Worm (Caenorhabditis elegans) whole organism, young adult: Measurements from ENCODE around the gene rps-2.

Experiments used
- B0261.1 ChIP-seq: sonication (generic microtip); optimal IDR thresholded peaks from 2 replicates; lab custom pipeline; 2016; ENCODE audit warnings: mild to moderate bottlenecking, missing genetic modification characterization, moderate library complexity, missing compliant biosample characterization
- F23B12.7 ChIP-seq: sonication (generic microtip); optimal IDR thresholded peaks from 2 replicates; lab custom pipeline; 2017; ENCODE audit warnings: missing genetic modification characterization, mild to moderate bottlenecking, missing compliant biosample characterization, antibody characterized with exemption, moderate library complexity; ENCODE audit not compliant: insufficient read depth
- F33H1.4 ChIP-seq: fragments of 200-800 bp; sonication (Bioruptor generic); IDR thresholded peaks from 2 replicates; pipeline ENCODE4 v1.3.6; 2022; ENCODE audit warnings: missing genetic modification reagents, missing genetic modification characterization, missing compliant biosample characterization
- F37B4.10 ChIP-seq: fragments of 200-800 bp; sonication (Bioruptor generic); IDR thresholded peaks from 2 replicates; pipeline ENCODE4 v1.3.6; 2022; ENCODE audit warnings: missing genetic modification characterization, missing compliant biosample characterization
- F49E8.2 ChIP-seq: sonication (generic microtip); optimal IDR thresholded peaks from 3 replicates; lab custom pipeline; 2017; ENCODE audit warnings: missing genetic modification characterization, mild to moderate bottlenecking, missing compliant biosample characterization, antibody characterized with exemption, moderate library complexity; ENCODE audit not compliant: insufficient read depth
- F57C9.4 ChIP-seq: sonication (generic microtip); optimal IDR thresholded peaks from 2 replicates; lab custom pipeline; 2017; ENCODE audit warnings: mild to moderate bottlenecking, missing genetic modification characterization, missing compliant biosample characterization
- K12H6.12 ChIP-seq: fragments of 200-800 bp; sonication (Bioruptor generic); optimal IDR thresholded peaks from 2 replicates; lab custom pipeline; 2018; ENCODE audit warnings: mild to moderate bottlenecking, missing genetic modification characterization, missing compliant biosample characterization
- Y53F4B.3 ChIP-seq: fragments of 200-800 bp; sonication (Bioruptor generic); IDR thresholded peaks from 2 replicates; pipeline ENCODE4 v1.3.6; 2022; ENCODE audit warnings: missing genetic modification reagents, missing genetic modification characterization, missing compliant biosample characterization
- Y67H2A.10 ChIP-seq: fragments of 200-800 bp; sonication (Bioruptor generic); conservative IDR thresholded peaks from 2 replicates; pipeline ENCODE4 v1.3.6; 2022; ENCODE audit warnings: missing genetic modification reagents, missing genetic modification characterization, missing compliant biosample characterization
- akir-1 ChIP-seq: fragments of 200-800 bp; sonication (Bioruptor generic); optimal IDR thresholded peaks from 2 replicates; lab custom pipeline; 2018; ENCODE audit warnings: mild to moderate bottlenecking, missing genetic modification characterization, moderate library complexity, missing compliant biosample characterization
- attf-5 ChIP-seq: fragments of 200-800 bp; sonication (Bioruptor generic); optimal IDR thresholded peaks from 2 replicates; lab custom pipeline; 2018; ENCODE audit warnings: mild to moderate bottlenecking, missing genetic modification characterization, missing compliant biosample characterization
- bed-1 ChIP-seq: fragments of 200-800 bp; sonication (Bioruptor generic); IDR thresholded peaks from 2 replicates; pipeline ENCODE4 v1.3.6; 2022; ENCODE audit warnings: missing genetic modification reagents, missing genetic modification characterization, missing compliant biosample characterization
- bed-2 ChIP-seq: fragments of 200-800 bp; sonication (Bioruptor generic); IDR thresholded peaks from 2 replicates; pipeline ENCODE4 v1.3.6; 2022; ENCODE audit warnings: missing genetic modification reagents, missing genetic modification characterization, missing compliant biosample characterization
- ceh-27 ChIP-seq: fragments of 200-800 bp; sonication (Bioruptor generic); optimal IDR thresholded peaks from 2 replicates; lab custom pipeline; 2018; ENCODE audit warnings: mild to moderate bottlenecking, missing genetic modification characterization, moderate library complexity, missing compliant biosample characterization
- ceh-79 ChIP-seq: sonication (generic microtip); optimal IDR thresholded peaks from 2 replicates; lab custom pipeline; 2017; ENCODE audit warnings: mild to moderate bottlenecking, missing genetic modification characterization, missing compliant biosample characterization
- dpff-1 ChIP-seq: sonication (generic microtip); optimal IDR thresholded peaks from 2 replicates; lab custom pipeline; 2017; ENCODE audit warnings: mild to moderate bottlenecking, missing genetic modification characterization, missing compliant biosample characterization
- dpl-1 ChIP-seq: fragments of 150-350 bp; optimal IDR thresholded peaks from 2 replicates; lab custom pipeline; 2014; ENCODE audit warnings: missing biosample characterization, missing genetic modification reagents, missing genetic modification characterization
- efl-1 ChIP-seq: fragments of 150-350 bp; optimal IDR thresholded peaks from 2 replicates; lab custom pipeline; 2014; ENCODE audit warnings: missing biosample characterization, missing genetic modification reagents, missing genetic modification characterization
- egrh-3 ChIP-seq: fragments of 200-800 bp; sonication (Bioruptor generic); IDR thresholded peaks from 2 replicates; pipeline ENCODE4 v1.3.6; 2022; ENCODE audit warnings: missing genetic modification reagents, missing genetic modification characterization, missing compliant biosample characterization
- ets-4 ChIP-seq: fragments of 200-800 bp; sonication (Bioruptor generic); optimal IDR thresholded peaks from 2 replicates; lab custom pipeline; 2018; ENCODE audit warnings: mild to moderate bottlenecking, missing genetic modification characterization, missing compliant biosample characterization
- gei-17 ChIP-seq: fragments of 200-800 bp; sonication (Bioruptor generic); optimal IDR thresholded peaks from 2 replicates; lab custom pipeline; 2018; ENCODE audit warnings: mild to moderate bottlenecking, missing genetic modification characterization, missing compliant biosample characterization
- hlh-12 ChIP-seq: sonication (generic microtip); optimal IDR thresholded peaks from 2 replicates; lab custom pipeline; 2016; ENCODE audit warnings: missing genetic modification characterization, missing compliant biosample characterization
- hlh-26 ChIP-seq: fragments of 200-800 bp; sonication (Bioruptor generic); conservative IDR thresholded peaks from 2 replicates; pipeline ENCODE4 v1.3.6; 2022; ENCODE audit warnings: missing genetic modification reagents, missing genetic modification characterization, missing compliant biosample characterization
- hmg-1.2 ChIP-seq: fragments of 200-800 bp; sonication (Bioruptor generic); IDR thresholded peaks from 2 replicates; pipeline ENCODE4 v1.3.6; 2022; ENCODE audit warnings: missing genetic modification reagents, missing genetic modification characterization, missing compliant biosample characterization
- hmg-20 ChIP-seq: fragments of 200-800 bp; sonication (Bioruptor generic); IDR thresholded peaks from 2 replicates; pipeline ENCODE4 v1.3.6; 2022; ENCODE audit warnings: missing genetic modification reagents, missing genetic modification characterization, missing compliant biosample characterization
- lin-40 ChIP-seq: sonication (generic microtip); optimal IDR thresholded peaks from 2 replicates; lab custom pipeline; 2016; ENCODE audit warnings: missing genetic modification characterization, mild to moderate bottlenecking, missing compliant biosample characterization, missing genotype, missing genetic modification reagents
- lsl-1 ChIP-seq: fragments of 200-800 bp; sonication (Bioruptor generic); optimal IDR thresholded peaks from 2 replicates; lab custom pipeline; 2018; ENCODE audit warnings: mild to moderate bottlenecking, missing genetic modification characterization, moderate library complexity, missing compliant biosample characterization
- mes-4 ChIP-seq: sonication (generic microtip); optimal IDR thresholded peaks from 2 replicates; lab custom pipeline; 2016; ENCODE audit warnings: missing genotype, missing genetic modification characterization, missing compliant biosample characterization
- nfya-1 ChIP-seq: sonication (generic microtip); optimal IDR thresholded peaks from 2 replicates; lab custom pipeline; 2017; ENCODE audit warnings: antibody characterized with exemption, missing compliant biosample characterization, missing genetic modification characterization, borderline replicate concordance; ENCODE audit not compliant: insufficient read depth
- nfya-2 ChIP-seq: fragments of 200-800 bp; sonication (Bioruptor generic); IDR thresholded peaks from 2 replicates; pipeline ENCODE4 v1.3.6; 2022; ENCODE audit warnings: missing genetic modification reagents, missing genetic modification characterization, missing compliant biosample characterization
- nfyb-1 ChIP-seq: fragments of 200-800 bp; sonication (Bioruptor generic); IDR thresholded peaks from 2 replicates; pipeline ENCODE4 v1.3.6; 2022; ENCODE audit warnings: missing genetic modification reagents, missing genetic modification characterization, missing compliant biosample characterization
- nhr-27 ChIP-seq: fragments of 200-800 bp; sonication (Bioruptor generic); optimal IDR thresholded peaks from 2 replicates; lab custom pipeline; 2018; ENCODE audit warnings: mild to moderate bottlenecking, missing genetic modification characterization, moderate library complexity, missing compliant biosample characterization
- nhr-90 ChIP-seq: sonication (generic microtip); optimal IDR thresholded peaks from 2 replicates; lab custom pipeline; 2016; ENCODE audit warnings: missing genotype, mild to moderate bottlenecking, missing genetic modification characterization, missing compliant biosample characterization
- pha-4 ChIP-seq: fragments of 150-350 bp; sonication (generic microtip); optimal IDR thresholded peaks from 2 replicates; lab custom pipeline; 2014; ENCODE audit warnings: missing biosample characterization, missing genetic modification reagents, missing genetic modification characterization
- rcor-1 ChIP-seq: fragments of 200-800 bp; sonication (Bioruptor generic); IDR thresholded peaks from 2 replicates; pipeline ENCODE4 v1.3.6; 2022; ENCODE audit warnings: missing genetic modification reagents, missing genetic modification characterization, missing compliant biosample characterization
- rec-8 ChIP-seq, 2 experiments: sonication (generic microtip); optimal IDR thresholded peaks; 2 replicates each; lab custom pipeline; 2016; ENCODE audit warnings: mild to moderate bottlenecking in 2 of 2, missing genetic modification characterization in 2 of 2, missing genetic modification reagents in 2 of 2, missing genotype in 2 of 2, missing biosample characterization in 1 of 2, missing compliant biosample characterization in 1 of 2, moderate library complexity in 1 of 2
- rpc-1 ChIP-seq, 2 experiments: fragments of 150-350 bp in 1 of 2; sonication (generic microtip) in 1 of 2; optimal IDR thresholded peaks; 2 replicates each; lab custom pipeline; 2014 to 2018; ENCODE audit warnings: missing biosample characterization in 1 of 2, missing genetic modification characterization in 1 of 2, missing genetic modification reagents in 1 of 2, missing genotype in 1 of 2
- snpc-1.3 ChIP-seq: sonication (generic microtip); optimal IDR thresholded peaks from 2 replicates; lab custom pipeline; 2017; ENCODE audit warnings: missing genetic modification characterization, mild to moderate bottlenecking, missing compliant biosample characterization, antibody characterized with exemption, moderate library complexity, missing genotype, missing genetic modification reagents; ENCODE audit not compliant: insufficient read depth
- snpc-3.4 ChIP-seq: sonication (generic microtip); optimal IDR thresholded peaks from 2 replicates; lab custom pipeline; 2017; ENCODE audit warnings: missing genetic modification characterization, mild to moderate bottlenecking, missing compliant biosample characterization, antibody characterized with exemption, moderate library complexity, missing genotype, missing genetic modification reagents
- unc-130 ChIP-seq: sonication (generic microtip); optimal IDR thresholded peaks from 2 replicates; lab custom pipeline; 2016; ENCODE audit warnings: missing genetic modification reagents, missing genetic modification characterization, missing compliant biosample characterization
- zfh-2 ChIP-seq: fragments of 200-800 bp; sonication (Bioruptor generic); conservative IDR thresholded peaks from 2 replicates; pipeline ENCODE4 v1.3.6; 2022; ENCODE audit warnings: missing genetic modification reagents, missing genetic modification characterization, missing compliant biosample characterization
- ztf-25 ChIP-seq: fragments of 200-800 bp; sonication (Bioruptor generic); IDR thresholded peaks from 2 replicates; pipeline ENCODE4 v1.3.6; 2022; ENCODE audit warnings: missing genetic modification reagents, missing genetic modification characterization, missing compliant biosample characterization

The rps-2 gene

DNA sequence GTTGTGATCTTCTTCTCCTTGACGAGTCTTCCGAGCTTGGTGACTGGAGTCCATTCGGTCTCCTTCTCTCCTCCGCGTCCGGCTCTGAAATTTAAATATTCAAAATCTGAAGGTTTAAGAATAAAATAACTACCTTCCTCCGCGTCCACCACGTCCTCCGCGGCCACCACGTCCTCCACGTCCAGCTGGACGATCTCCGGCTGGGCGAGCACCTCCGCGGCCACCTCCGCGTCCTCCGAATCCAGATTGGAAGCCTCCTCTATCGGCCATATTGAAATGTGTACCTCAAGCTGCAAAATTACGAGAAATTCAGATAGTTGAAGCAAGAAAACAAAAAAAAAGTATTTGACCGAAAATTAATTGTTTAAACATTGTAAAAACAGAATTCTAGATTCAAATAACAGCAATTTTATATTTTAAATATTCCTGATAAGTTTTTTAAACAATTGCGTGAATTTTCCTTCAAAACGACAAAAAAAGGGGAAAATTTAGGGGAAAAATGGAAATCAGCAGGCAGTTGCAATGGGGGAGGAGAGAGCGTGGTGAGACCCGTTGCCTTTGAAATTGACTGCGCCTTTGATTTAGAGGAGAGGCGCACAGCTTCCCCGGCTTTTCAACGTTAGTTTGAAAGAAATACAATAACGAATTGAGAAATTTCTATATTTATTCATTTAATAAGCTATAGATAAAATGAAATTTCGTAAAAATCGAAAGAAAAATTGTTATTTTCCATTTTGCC is at the start of gene rps-2:
Gene rps-2 (minus strand): TSS at position 290 of the 739 bp plus-strand sequence.
- TF ChIP-seq bed-1 (GFP tag; lab: Robert Waterston, UW) (no peak), egrh-3 (GFP tag; lab: Robert Waterston, UW) (peak; percentile 81; the same call in 1 of the 2 replicates), snpc-3.4 (tag; lab: Kevin White, UChicago) (peak; percentile 19), snpc-1.3 (peak; percentile 28), F33H1.4 (GFP tag; lab: Robert Waterston, UW) (peak; percentile 75), hlh-12 (tag; lab: Kevin White, UChicago) (no peak), F23B12.7 (tag; lab: Kevin White, UChicago) (peak; percentile 24)

DNA sequence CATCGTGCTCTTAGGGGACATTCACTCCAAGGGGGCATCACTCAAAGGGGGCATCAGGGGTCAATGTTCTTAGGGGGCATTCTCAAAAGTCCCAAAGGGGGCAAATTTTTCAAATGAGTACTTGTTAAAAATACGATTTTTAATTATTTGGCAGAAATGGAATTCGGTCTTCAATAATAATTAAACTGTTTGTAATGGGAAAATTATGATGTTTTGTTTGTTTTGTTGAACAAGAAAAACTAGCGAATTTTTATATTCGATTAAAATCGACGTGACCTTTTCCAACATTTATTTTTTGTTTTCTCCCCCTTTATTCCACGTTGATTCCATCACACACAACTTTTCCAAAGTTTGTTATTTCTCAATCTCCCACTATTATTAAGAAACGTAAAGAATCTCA is 40.8 kb upstream of the rps-2 start, which contains the start of gene F57H12.5:
Gene F57H12.5 (plus strand): TSS at position 301 of the 400 bp plus-strand sequence.
- TF ChIP-seq akir-1 (GFP tag; lab: Kevin White, UChicago) (no peak), rec-8 (tag; optimal IDR thresholded peaks at IDR 0.05; lab: Kevin White, UChicago) (no peak), F37B4.10 (no peak), mes-4 (no peak), ceh-79 (tag; lab: Kevin White, UChicago) (no peak), ztf-25 (GFP tag; lab: Robert Waterston, UW) (no peak), nfya-1 (tag; lab: Kevin White, UChicago) (no peak), zfh-2 (GFP tag; lab: Robert Waterston, UW) (no peak), ceh-27 (GFP tag; lab: Kevin White, UChicago) (no peak), rcor-1 (no peak), dpl-1 (GFP tag; lab: Kevin White, UChicago) (no peak)

DNA sequence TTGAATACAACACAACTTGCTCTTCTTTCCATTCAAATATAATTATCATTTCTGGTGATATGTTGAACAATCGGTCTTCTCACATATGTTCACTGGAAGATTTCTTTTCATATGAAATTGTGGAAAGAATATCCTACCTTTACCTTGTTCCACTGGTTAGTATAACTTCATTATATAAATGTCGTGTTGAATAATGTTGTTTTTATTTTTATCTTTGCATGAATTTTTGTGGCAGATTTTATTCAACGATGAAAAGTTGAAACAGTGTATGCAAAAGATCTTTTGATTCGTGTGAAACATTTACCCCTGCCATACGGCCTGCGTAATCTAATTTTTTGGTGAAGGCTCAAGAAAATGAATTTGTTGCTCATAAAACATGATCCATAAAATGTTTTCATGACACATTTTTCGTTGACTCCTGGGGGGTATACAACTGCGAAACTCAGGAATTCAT is 35.7 kb upstream of the rps-2 start:
- no peak for TF ChIP-seq attf-5
- no peak for TF ChIP-seq B0261.1 (tag; lab: Kevin White, UChicago)
- peak; percentile 67 for TF ChIP-seq snpc-3.4 (tag; lab: Kevin White, UChicago)
- peak; percentile 52 for TF ChIP-seq unc-130
- TF ChIP-seq K12H6.12, result no peak
- TF ChIP-seq nfyb-1 (GFP tag; lab: Robert Waterston, UW), result 0 out of 2 replicates have a peak, but pooled peaks have one; percentile 56
- TF ChIP-seq F57C9.4 (tag; lab: Kevin White, UChicago), result peak; percentile 78
- no peak for TF ChIP-seq nhr-90 (tag; lab: Kevin White, UChicago)
- TF ChIP-seq bed-1 (GFP tag; lab: Robert Waterston, UW), result no peak
- peak; percentile 55 for TF ChIP-seq lsl-1
- no peak for TF ChIP-seq lin-40 (tag; lab: Kevin White, UChicago)
- TF ChIP-seq hlh-26 (GFP tag; lab: Robert Waterston, UW), result no peak
- no peak for TF ChIP-seq bed-2 (GFP tag; lab: Robert Waterston, UW)
- TF ChIP-seq nfya-2, result 0 out of 2 replicates have a peak, but pooled peaks have one; percentile 21
- TF ChIP-seq gei-17, result no peak
- peak; percentile 44 for TF ChIP-seq mes-4
- TF ChIP-seq ets-4 (GFP tag; lab: Kevin White, UChicago), result no peak
- TF ChIP-seq pha-4, result no peak
- peak; percentile 97 for TF ChIP-seq F49E8.2
- no peak; the same call in 1 of the 2 replicates for TF ChIP-seq hmg-1.2
- TF ChIP-seq hmg-20 (GFP tag; lab: Robert Waterston, UW), result no peak
- TF ChIP-seq rec-8 (tag; optimal IDR thresholded peaks at IDR 0.05; lab: Kevin White, UChicago), result peak in 1 of 2 experiments; percentile 4
- TF ChIP-seq dpff-1 (tag; lab: Kevin White, UChicago), result peak; percentile 79
- peak; percentile 83 for TF ChIP-seq nhr-27 (tag; lab: Kevin White, UChicago)
- no peak for TF ChIP-seq Y53F4B.3 (GFP tag; lab: Robert Waterston, UW)
- TF ChIP-seq efl-1 (GFP tag; lab: Kevin White, UChicago), result no peak
- TF ChIP-seq rpc-1 (optimal IDR thresholded peaks at IDR 0.05; lab: Kevin White, UChicago), result no peak
- TF ChIP-seq rpc-1 (tag; optimal IDR thresholded peaks at IDR 0.05; lab: Kevin White, UChicago), result peak; percentile 4
- no peak for TF ChIP-seq hlh-12 (tag; lab: Kevin White, UChicago)
- no peak for TF ChIP-seq Y67H2A.10 (GFP tag; lab: Robert Waterston, UW)
